Fruit fly (Drosophila melanogaster): ENCODE measurements around the gene beat-Ic.

DNA sequence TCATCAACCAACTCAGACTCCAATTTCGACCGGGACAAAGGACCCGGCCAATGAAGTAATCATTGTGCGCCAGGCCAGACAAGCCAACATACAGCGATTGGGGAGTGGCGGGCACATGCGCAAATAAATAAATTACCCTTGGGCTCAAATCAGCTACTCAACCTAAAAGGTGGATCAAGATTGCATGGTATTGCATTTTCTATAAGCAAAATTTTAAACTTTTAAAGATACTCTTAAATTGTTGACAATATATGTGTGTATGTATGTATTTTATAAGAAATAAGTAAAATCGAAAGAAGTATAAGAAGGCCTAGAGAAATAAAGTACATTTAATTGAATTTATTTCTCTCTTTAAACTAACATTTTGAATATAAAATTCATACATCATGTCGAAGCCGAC, 20.9 kb upstream of the beat-Ic start, which contains the start of gene CG10839:
- TF ChIP-seq EcR (GFP tag; optimal IDR thresholded peaks at IDR 0.05) (no peak), usp (GFP tag; optimal IDR thresholded peaks at IDR 0.05) (no peak)

Measured in whole organism.